Worm (Caenorhabditis elegans): ENCODE measurements around the gene F49E12.8.

- TF ChIP-seq elt-1 (tag; optimal IDR thresholded peaks at IDR 0.05) (no peak), lin-39 (tag; optimal IDR thresholded peaks at IDR 0.05) (no peak), ztf-4 (tag; optimal IDR thresholded peaks at IDR 0.05) (no peak), ztf-11 (tag; optimal IDR thresholded peaks at IDR 0.05) (no peak), nhr-237 (tag; optimal IDR thresholded peaks at IDR 0.05) (no peak), nhr-12 (tag; optimal IDR thresholded peaks at IDR 0.05) (peak; percentile 85), ama-1 (optimal IDR thresholded peaks at IDR 0.05) (no peak), sma-3 (GFP tag; optimal IDR thresholded peaks at IDR 0.05) (no peak), snpc-4 (tag; optimal IDR thresholded peaks at IDR 0.05) (no peak)
Measured at ce11 chrII:8420775-8421388, 26.8 kb upstream of the F49E12.8 start.

All from whole organism, L2 larva.